Fruit fly (Drosophila melanogaster) S2 (cell line): Measurements from ENCODE around the gene CG16727.

ENCODE experiments used
- CG8478 ChIP-seq: fragments of >200 bp; optimal IDR thresholded peaks from 2 replicates; lab custom pipeline; 2018
- CTCF ChIP-seq, 2 experiments: fragments of >200 bp; optimal IDR thresholded peaks; 2 replicates each; lab custom pipeline; 2018

dm6 chr3R:19609925-19610324 is 3.3 kb upstream of the CG16727 start, which contains the start of gene CG17752:
- TF ChIP-seq CG8478 (lab: Kevin White, UChicago) (no peak), CTCF (optimal IDR thresholded peaks at IDR 0.05; lab: Kevin White, UChicago) (no peak)
